Worm (Caenorhabditis elegans) whole organism, late embryonic: ENCODE results near the gene chil-24.

Source experiments
- ceh-18 ChIP-seq: sonication (generic microtip); optimal IDR thresholded peaks from 2 replicates; lab custom pipeline; 2016; ENCODE audit warnings: missing genetic modification characterization, missing compliant biosample characterization
- ets-4 ChIP-seq: sonication (generic microtip); optimal IDR thresholded peaks from 2 replicates; lab custom pipeline; 2016; ENCODE audit warnings: missing genetic modification characterization, missing compliant biosample characterization
- fkh-10 ChIP-seq: fragments of 150-350 bp; optimal IDR thresholded peaks from 2 replicates; lab custom pipeline; 2014; ENCODE audit warnings: missing biosample characterization, missing genetic modification reagents, missing genetic modification characterization
- fkh-6 ChIP-seq: sonication (generic microtip); optimal IDR thresholded peaks from 2 replicates; lab custom pipeline; 2016; ENCODE audit warnings: missing genetic modification characterization, missing compliant biosample characterization

- TF ChIP-seq ceh-18, result no peak
- no peak for TF ChIP-seq ets-4 (tag; lab: Kevin White, UChicago)
- TF ChIP-seq fkh-6 (tag; lab: Kevin White, UChicago), result no peak
- TF ChIP-seq fkh-10 (GFP tag; lab: Kevin White, UChicago), result no peak
These were observed 41.8 kb upstream of the chil-24 start for ce11 chrII:3087134-3087533.
